4 worm cellular contexts compared by ENCODE assay signal in genomic region chrX:9987166-9987565, ce11.
TF ChIP-seq lines count a peak whose summit lies in the region.

No protein-coding gene starts in this region.

TF ChIP-seq in whole organism, L3 larva, 47 proteins besides CTCF, POLR2A, EP300 and RAD21:
- TF ChIP-seq ceh-28 (tag; optimal IDR thresholded peaks at IDR 0.05; lab: Kevin White, UChicago) (no peak), ceh-9 (tag; optimal IDR thresholded peaks at IDR 0.05; lab: Kevin White, UChicago) (no peak), elt-2 (tag; optimal IDR thresholded peaks at IDR 0.05; lab: Kevin White, UChicago) (no peak), ceh-82 (tag; optimal IDR thresholded peaks at IDR 0.05; lab: Kevin White, UChicago) (no peak), pqm-1 (tag; optimal IDR thresholded peaks at IDR 0.05; lab: Kevin White, UChicago) (peak; percentile 6), mdl-1 (tag; optimal IDR thresholded peaks at IDR 0.05; lab: Kevin White, UChicago) (no peak), nhr-67 (tag; optimal IDR thresholded peaks at IDR 0.05; lab: Kevin White, UChicago) (no peak), pha-4 (tag; optimal IDR thresholded peaks at IDR 0.05; lab: Kevin White, UChicago) (peak; percentile 47), elt-1 (tag; optimal IDR thresholded peaks at IDR 0.05; lab: Kevin White, UChicago) (peak; percentile 53)

TF ChIP-seq in whole organism, L4 larva, 104 proteins besides CTCF, POLR2A, EP300 and RAD21:
- TF ChIP-seq dve-1 (tag; optimal IDR thresholded peaks at IDR 0.05; lab: Kevin White, UChicago; ENCODE audit: insufficient read depth) (no peak), zfp-2 (tag; optimal IDR thresholded peaks at IDR 0.05; lab: Kevin White, UChicago) (no peak), daf-16 (GFP tag; optimal IDR thresholded peaks at IDR 0.05; lab: Kevin White, UChicago) (no peak), daf-16 (tag; optimal IDR thresholded peaks at IDR 0.05; lab: Kevin White, UChicago) (peak; percentile 11), F37D6.2 (tag; optimal IDR thresholded peaks at IDR 0.05; lab: Kevin White, UChicago) (no peak), unc-62 (GFP tag; optimal IDR thresholded peaks at IDR 0.05 in 1 of 2; lab: Kevin White, UChicago) (peak in 1 of 2 experiments; percentile 89), unc-62 (tag; optimal IDR thresholded peaks at IDR 0.05; lab: Kevin White, UChicago) (no peak), nhr-111 (GFP tag; optimal IDR thresholded peaks at IDR 0.05; lab: Kevin White, UChicago) (no peak), vab-7 (GFP tag; IDR thresholded peaks at IDR 0.05; lab: Robert Waterston, UW) (no peak), F49E8.2 (tag; optimal IDR thresholded peaks at IDR 0.05; lab: Kevin White, UChicago; ENCODE audit: borderline replicate concordance) (no peak), ZK546.5 (tag; optimal IDR thresholded peaks at IDR 0.05; lab: Kevin White, UChicago) (no peak)
TF ChIP-seq in whole organism, L4 larva: peak in this region for 2.

TF ChIP-seq in whole organism, late embryonic, 69 proteins besides CTCF, POLR2A, EP300 and RAD21:
- TF ChIP-seq unc-86 (tag; optimal IDR thresholded peaks at IDR 0.05; lab: Kevin White, UChicago) (no peak), elt-2 (tag; optimal IDR thresholded peaks at IDR 0.05; lab: Kevin White, UChicago) (peak; percentile 65), hlh-30 (tag; optimal IDR thresholded peaks at IDR 0.05; lab: Kevin White, UChicago; ENCODE audit: insufficient read depth) (no peak), C08G9.2 (tag; optimal IDR thresholded peaks at IDR 0.05; lab: Kevin White, UChicago) (no peak)

TF ChIP-seq in whole organism, mixed stage, embryonic, 35 proteins besides CTCF, POLR2A, EP300 and RAD21:
- no peak for TF ChIP-seq cnd-1 (tag; optimal IDR thresholded peaks at IDR 0.05; lab: Kevin White, UChicago)
- peak; percentile 4 for TF ChIP-seq elt-1 (tag; optimal IDR thresholded peaks at IDR 0.05; lab: Kevin White, UChicago; ENCODE audit: borderline replicate concordance, insufficient read depth)
- peak; percentile 28 for TF ChIP-seq pha-4 (tag; optimal IDR thresholded peaks at IDR 0.05; lab: Kevin White, UChicago)
TF ChIP-seq in whole organism, mixed stage, embryonic: peak in this region for 2.
